Worm (Caenorhabditis elegans) whole organism, mixed stage, embryonic: Measurements from ENCODE around the gene srx-41.
"Not testable (repeated sequence)": the region's sequence is repeated elsewhere in the genome, so short reads cannot be mapped to it uniquely, and the experiment has no call there.

ENCODE experiments used
- M03D4.4 ChIP-seq: sonication (generic microtip); optimal IDR thresholded peaks from 2 replicates; lab custom pipeline; 2017; ENCODE audit warnings: mild to moderate bottlenecking, missing genetic modification characterization, missing compliant biosample characterization
- bed-3 ChIP-seq: fragments of 200-800 bp; sonication (Bioruptor generic); optimal IDR thresholded peaks from 3 replicates; lab custom pipeline; 2018; ENCODE audit warnings: mild to moderate bottlenecking, missing genetic modification characterization, moderate library complexity, missing compliant biosample characterization
- blmp-1 ChIP-seq: fragments of 150-350 bp; optimal IDR thresholded peaks from 2 replicates; lab custom pipeline; 2014; ENCODE audit warnings: missing biosample characterization, missing genetic modification characterization
- ceh-39 ChIP-seq: fragments of 150-350 bp; optimal IDR thresholded peaks from 2 replicates; lab custom pipeline; 2014; ENCODE audit warnings: missing biosample characterization, missing genetic modification characterization
- ceh-43 ChIP-seq: fragments of 200-800 bp; sonication (Bioruptor generic); optimal IDR thresholded peaks from 2 replicates; lab custom pipeline; 2018; ENCODE audit warnings: mild to moderate bottlenecking, missing genetic modification characterization, moderate library complexity, missing compliant biosample characterization
- ces-1 ChIP-seq: fragments of 150-350 bp; optimal IDR thresholded peaks from 2 replicates; lab custom pipeline; 2014; ENCODE audit warnings: missing biosample characterization, missing genetic modification reagents, missing genetic modification characterization
- cnd-1 ChIP-seq: fragments of 200-800 bp; sonication (Bioruptor generic); optimal IDR thresholded peaks from 2 replicates; lab custom pipeline; 2018; ENCODE audit warnings: mild to moderate bottlenecking, missing genetic modification characterization, missing compliant biosample characterization
- drap-1 ChIP-seq: fragments of 200-800 bp; sonication (Bioruptor generic); optimal IDR thresholded peaks from 3 replicates; lab custom pipeline; 2018; ENCODE audit warnings: mild to moderate bottlenecking, missing genetic modification characterization, missing compliant biosample characterization
- elt-1 ChIP-seq: sonication (generic microtip); optimal IDR thresholded peaks from 2 replicates; lab custom pipeline; 2017; ENCODE audit warnings: missing genetic modification characterization, mild to moderate bottlenecking, missing compliant biosample characterization, antibody characterized with exemption, moderate library complexity, borderline replicate concordance; ENCODE audit not compliant: insufficient read depth
- elt-3 ChIP-seq: fragments of 150-350 bp; optimal IDR thresholded peaks from 2 replicates; lab custom pipeline; 2014; ENCODE audit warnings: missing biosample characterization, missing genetic modification characterization
- flh-1 ChIP-seq: fragments of 200-800 bp; sonication (Bioruptor generic); optimal IDR thresholded peaks from 2 replicates; lab custom pipeline; 2018; ENCODE audit warnings: mild to moderate bottlenecking, missing genetic modification characterization, moderate library complexity, missing compliant biosample characterization
- hlh-1 ChIP-seq: fragments of 150-350 bp; optimal IDR thresholded peaks from 2 replicates; lab custom pipeline; 2014; ENCODE audit warnings: missing biosample characterization, missing genetic modification reagents, missing genetic modification characterization
- lin-13 ChIP-seq: fragments of 150-350 bp; optimal IDR thresholded peaks from 2 replicates; lab custom pipeline; 2014; ENCODE audit warnings: missing biosample characterization, missing genetic modification characterization
- lsy-2 ChIP-seq: fragments of 150-350 bp; optimal IDR thresholded peaks from 2 replicates; lab custom pipeline; 2014; ENCODE audit warnings: missing biosample characterization, missing genetic modification characterization
- mab-5 ChIP-seq: fragments of 150-350 bp; optimal IDR thresholded peaks from 2 replicates; lab custom pipeline; 2014; ENCODE audit warnings: missing biosample characterization, missing genetic modification characterization
- mep-1 ChIP-seq: fragments of 150-350 bp; optimal IDR thresholded peaks from 2 replicates; lab custom pipeline; 2017; ENCODE audit warnings: missing biosample characterization, missing genetic modification reagents, missing genetic modification characterization, inconsistent platforms
- mls-2 ChIP-seq: sonication (generic microtip); optimal IDR thresholded peaks from 2 replicates; lab custom pipeline; 2016; ENCODE audit warnings: mild to moderate bottlenecking, missing genetic modification characterization, moderate library complexity, missing compliant biosample characterization
- nhr-12 ChIP-seq: fragments of 150-350 bp; optimal IDR thresholded peaks from 2 replicates; lab custom pipeline; 2014; ENCODE audit warnings: missing biosample characterization, missing genetic modification characterization
- nhr-237 ChIP-seq: fragments of 150-350 bp; optimal IDR thresholded peaks from 2 replicates; lab custom pipeline; 2014; ENCODE audit warnings: missing biosample characterization, missing genetic modification characterization
- nhr-28 ChIP-seq: fragments of 150-350 bp; optimal IDR thresholded peaks from 2 replicates; lab custom pipeline; 2014; ENCODE audit warnings: missing biosample characterization, missing genetic modification characterization
- nhr-76 ChIP-seq: sonication (generic microtip); optimal IDR thresholded peaks from 2 replicates; lab custom pipeline; 2017; ENCODE audit warnings: missing biosample characterization, missing genetic modification characterization
- pha-4 ChIP-seq: fragments of 150-350 bp; optimal IDR thresholded peaks from 2 replicates; lab custom pipeline; 2018; ENCODE audit warnings: missing biosample characterization, missing genetic modification reagents, missing genetic modification characterization
- snpc-4 ChIP-seq: fragments of 150-350 bp; optimal IDR thresholded peaks from 2 replicates; lab custom pipeline; 2014; ENCODE audit warnings: missing biosample characterization, missing genetic modification characterization
- sptf-1 ChIP-seq: sonication (generic microtip); optimal IDR thresholded peaks from 2 replicates; lab custom pipeline; 2017; ENCODE audit warnings: mild to moderate bottlenecking, missing genetic modification characterization, moderate library complexity, missing compliant biosample characterization
- tbx-8 ChIP-seq: fragments of 200-800 bp; sonication (Bioruptor generic); optimal IDR thresholded peaks from 2 replicates; lab custom pipeline; 2018; ENCODE audit warnings: mild to moderate bottlenecking, missing genetic modification characterization, moderate library complexity, missing compliant biosample characterization
- unc-120 ChIP-seq: sonication (generic microtip); optimal IDR thresholded peaks from 2 replicates; lab custom pipeline; 2017; ENCODE audit warnings: missing genetic modification characterization, missing compliant biosample characterization; ENCODE audit not compliant: poor library complexity, severe bottlenecking
- unc-39 ChIP-seq: fragments of 150-350 bp; optimal IDR thresholded peaks from 2 replicates; lab custom pipeline; 2014; ENCODE audit warnings: missing biosample characterization, missing genetic modification characterization
- zip-8 ChIP-seq: fragments of 150-350 bp; optimal IDR thresholded peaks from 2 replicates; lab custom pipeline; 2014; ENCODE audit warnings: missing biosample characterization, missing genetic modification characterization

Gene srx-41

DNA sequence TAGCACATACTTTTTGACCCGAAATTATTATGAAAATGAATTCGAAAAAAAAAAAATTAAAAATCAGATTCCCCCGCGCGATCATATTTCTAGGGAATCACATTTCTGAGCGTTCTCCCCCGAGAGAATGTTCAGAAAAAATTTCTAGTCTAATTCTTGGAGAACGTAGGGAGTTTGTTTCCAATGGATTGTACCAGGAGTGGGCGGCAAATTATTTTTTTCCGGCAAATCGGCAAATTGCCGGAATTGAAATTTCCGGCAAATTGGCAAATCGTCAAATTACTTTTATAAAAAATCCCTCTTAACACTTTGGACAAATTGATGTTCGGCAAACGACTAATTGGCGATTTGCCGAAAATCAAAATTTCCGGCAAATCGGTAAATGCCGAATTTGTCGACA is 25.3 kb downstream of the srx-41 start, which contains the start of gene T22F3.10:
T22F3.10 (minus strand) TSS at position 101 of the 400 bp plus-strand sequence.
- no peak for TF ChIP-seq unc-39 (tag; lab: Kevin White, UChicago)
- no peak for TF ChIP-seq nhr-237 (tag; lab: Kevin White, UChicago)
- no peak for TF ChIP-seq flh-1
- TF ChIP-seq mls-2 (tag; lab: Kevin White, UChicago): no peak
- no peak for TF ChIP-seq cnd-1 (tag; lab: Kevin White, UChicago)
- TF ChIP-seq nhr-76 (tag; lab: Kevin White, UChicago): no peak
- no peak for TF ChIP-seq lsy-2 (tag; lab: Kevin White, UChicago)
- TF ChIP-seq ceh-43 (GFP tag; lab: Kevin White, UChicago): no peak
- no peak for TF ChIP-seq nhr-28 (tag; lab: Kevin White, UChicago)
- no peak for TF ChIP-seq elt-1 (tag; lab: Kevin White, UChicago)
- TF ChIP-seq lin-13: no peak
- no peak for TF ChIP-seq tbx-8 (GFP tag; lab: Kevin White, UChicago)

DNA sequence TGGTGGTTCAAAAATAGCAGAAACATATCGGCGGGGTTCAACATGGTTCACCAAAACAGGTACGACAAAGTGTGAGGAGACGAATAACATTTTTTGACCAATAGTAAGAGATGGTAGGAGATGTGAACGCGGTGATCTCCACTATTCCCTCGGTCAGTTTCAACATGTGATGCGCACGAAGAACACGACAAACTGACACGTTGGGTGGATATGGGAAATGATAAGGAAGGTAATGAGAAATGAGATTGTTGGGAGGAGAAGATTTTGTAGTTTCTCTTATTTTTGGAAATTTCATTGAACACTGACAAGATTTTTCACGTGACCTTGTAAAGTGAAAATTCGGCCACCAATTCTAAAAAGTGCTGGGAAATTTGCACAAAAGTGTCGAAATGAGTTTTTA is 26.3 kb downstream of the srx-41 start:
- TF ChIP-seq tbx-8 (GFP tag; lab: Kevin White, UChicago) (no peak), mep-1 (tag; lab: Kevin White, UChicago) (no peak), drap-1 (no peak), zip-8 (tag; lab: Kevin White, UChicago) (no peak), ces-1 (no peak), snpc-4 (tag; lab: Kevin White, UChicago) (no peak), blmp-1 (no peak), ceh-39 (tag; lab: Kevin White, UChicago) (no peak)

DNA sequence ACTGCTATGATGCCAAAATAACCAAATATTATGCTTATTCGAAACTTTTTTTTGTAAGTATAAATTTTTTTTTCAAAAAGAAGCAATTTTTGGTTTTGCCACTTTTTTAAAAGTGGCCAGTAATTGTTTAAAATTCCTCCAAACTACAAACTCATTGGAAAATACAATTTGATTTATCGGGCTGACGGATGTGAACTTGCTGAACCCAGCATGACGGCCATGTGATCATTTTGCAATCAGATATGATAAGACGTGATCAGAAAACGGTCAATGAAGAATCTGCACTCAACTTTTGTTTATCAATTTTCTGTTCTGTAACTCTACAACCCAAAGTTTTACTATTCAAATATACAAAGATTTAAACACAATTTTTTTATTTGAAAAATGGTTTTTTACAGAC is 30.6 kb downstream of the srx-41 start:
- TF ChIP-seq nhr-12 (no peak), cnd-1 (tag; lab: Kevin White, UChicago) (no peak), nhr-28 (tag; lab: Kevin White, UChicago) (no peak), mab-5 (tag; lab: Kevin White, UChicago) (no peak), hlh-1 (tag; lab: Kevin White, UChicago) (no peak), flh-1 (no peak), pha-4 (tag; lab: Kevin White, UChicago) (no peak), unc-39 (tag; lab: Kevin White, UChicago) (no peak), ces-1 (no peak), lin-13 (no peak), elt-1 (tag; lab: Kevin White, UChicago) (no peak), mep-1 (tag; lab: Kevin White, UChicago) (no peak), nhr-237 (tag; lab: Kevin White, UChicago) (no peak), sptf-1 (tag; lab: Kevin White, UChicago) (no peak), bed-3 (no peak)

DNA sequence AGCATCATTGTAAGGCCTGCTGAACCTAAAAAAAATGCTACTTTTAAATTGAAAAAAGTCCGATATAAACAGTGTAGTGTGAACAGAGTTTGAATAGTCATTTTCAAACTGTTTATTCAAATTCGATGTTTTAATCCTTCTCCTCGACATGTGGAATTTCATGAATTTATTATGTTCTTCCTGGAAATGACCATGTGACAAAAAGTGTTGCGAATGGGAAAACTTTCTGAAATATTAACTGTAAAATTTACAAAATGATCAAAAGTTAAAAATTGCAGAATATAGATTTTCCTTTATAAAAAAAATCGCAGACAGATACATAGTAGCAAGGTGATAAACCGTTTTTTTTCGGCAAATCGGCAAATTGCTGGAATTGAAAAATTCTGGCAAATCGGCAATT is 31.7 kb downstream of the srx-41 start, which contains the start of gene T22F3.8:
T22F3.8 (minus strand) TSS at position 101 of the 400 bp plus-strand sequence.
- no peak for TF ChIP-seq mab-5 (tag; lab: Kevin White, UChicago)
- no peak for TF ChIP-seq drap-1
- no peak for TF ChIP-seq pha-4 (tag; lab: Kevin White, UChicago)
- no peak for TF ChIP-seq elt-3 (tag; lab: Kevin White, UChicago)
- no peak for TF ChIP-seq lsy-2 (tag; lab: Kevin White, UChicago)
- no peak for TF ChIP-seq snpc-4 (tag; lab: Kevin White, UChicago)
- TF ChIP-seq ceh-39 (tag; lab: Kevin White, UChicago): no peak
- no peak for TF ChIP-seq unc-120 (tag; lab: Kevin White, UChicago)
- no peak for TF ChIP-seq lin-13
- no peak for TF ChIP-seq ceh-43 (GFP tag; lab: Kevin White, UChicago)

DNA sequence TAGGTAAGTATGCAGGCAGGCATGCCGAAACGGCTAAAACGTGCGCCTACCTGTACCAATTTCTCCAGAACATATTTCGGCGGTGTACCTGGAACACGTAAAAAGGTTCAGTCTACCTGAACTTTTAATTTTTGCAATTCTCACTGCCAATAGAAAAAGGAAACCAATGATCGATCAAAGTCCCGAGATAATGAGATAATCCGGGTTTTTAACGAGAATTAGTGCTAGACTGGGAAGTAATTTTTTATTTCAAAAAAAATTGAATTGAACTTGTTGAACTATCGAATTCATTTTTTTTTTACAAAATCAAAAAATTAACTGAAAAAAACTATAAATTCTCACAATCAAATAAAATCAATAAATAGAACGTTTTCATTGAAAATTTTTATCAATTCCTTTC is 36.4 kb downstream of the srx-41 start, which contains the start of gene T22F3.7:
T22F3.7 (minus strand) TSS at position 101 of the 400 bp plus-strand sequence.
- no peak for TF ChIP-seq blmp-1
- TF ChIP-seq ceh-39 (tag; lab: Kevin White, UChicago): no peak
- TF ChIP-seq M03D4.4: no peak

DNA sequence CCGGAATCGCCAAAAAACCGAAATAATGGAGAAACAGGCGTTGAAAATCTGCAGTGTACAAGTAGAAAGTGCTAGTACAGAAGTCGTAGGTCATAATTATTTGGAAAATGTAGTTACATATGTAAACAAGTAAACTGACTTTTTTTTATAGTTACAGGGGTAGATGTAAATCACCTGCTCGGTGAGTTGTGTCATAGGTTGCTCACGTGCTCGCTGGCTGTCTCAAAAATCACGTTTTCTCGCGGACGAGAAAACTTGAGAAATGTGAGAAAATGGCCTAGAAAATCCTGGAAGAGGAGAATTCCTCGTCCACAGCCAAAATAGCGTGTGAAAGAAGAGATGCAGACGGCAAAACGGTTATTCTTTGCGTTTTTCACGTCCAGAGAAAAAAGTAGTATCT is 39.9 kb downstream of the srx-41 start, which contains the start of gene srh-212:
srh-212 (minus strand) TSS at position 101 of the 400 bp plus-strand sequence.
- not testable (repeated sequence) for TF ChIP-seq mep-1 (tag; lab: Kevin White, UChicago); elt-3 (tag; lab: Kevin White, UChicago); blmp-1
- TF ChIP-seq, all 35 proteins: peak for 0; not testable (repeated sequence) for 35
